Worm (Caenorhabditis elegans) whole organism, L2 larva: ENCODE results near the gene pstk-1.

Source experiments
- C34F6.9 ChIP-seq: fragments of 150-350 bp; optimal IDR thresholded peaks from 2 replicates; lab custom pipeline; 2014; ENCODE audit warnings: missing biosample characterization, missing genetic modification characterization
- F13H6.1 ChIP-seq: sonication (generic microtip); optimal IDR thresholded peaks from 2 replicates; lab custom pipeline; 2016; ENCODE audit warnings: missing genetic modification characterization, missing compliant biosample characterization
- R02D3.7 ChIP-seq: fragments of 150-350 bp; optimal IDR thresholded peaks from 2 replicates; lab custom pipeline; 2014; ENCODE audit warnings: missing biosample characterization, missing genetic modification characterization
- Y55F3AM.14 ChIP-seq: fragments of 200-800 bp; sonication (Bioruptor generic); optimal IDR thresholded peaks from 2 replicates; lab custom pipeline; 2018; ENCODE audit warnings: mild to moderate bottlenecking, missing genetic modification characterization, missing compliant biosample characterization
- ZK546.5 ChIP-seq: sonication (generic microtip); optimal IDR thresholded peaks from 2 replicates; lab custom pipeline; 2017; ENCODE audit warnings: missing biosample characterization, missing genetic modification characterization
- alr-1 ChIP-seq: fragments of 150-350 bp; optimal IDR thresholded peaks from 2 replicates; lab custom pipeline; 2014; ENCODE audit warnings: missing biosample characterization, missing genetic modification characterization
- aly-2 ChIP-seq: fragments of 150-350 bp; optimal IDR thresholded peaks from 2 replicates; lab custom pipeline; 2014; ENCODE audit warnings: missing biosample characterization, missing genetic modification characterization
- ama-1 ChIP-seq: fragments of 150-350 bp; optimal IDR thresholded peaks from 2 replicates; lab custom pipeline; 2018; ENCODE audit warnings: inconsistent platforms
- blmp-1 ChIP-seq: sonication (generic microtip); optimal IDR thresholded peaks from 2 replicates; lab custom pipeline; 2017; ENCODE audit warnings: missing genetic modification characterization, mild to moderate bottlenecking, missing compliant biosample characterization, antibody characterized with exemption, moderate library complexity; ENCODE audit not compliant: insufficient read depth
- ceh-16 ChIP-seq: fragments of 150-350 bp; optimal IDR thresholded peaks from 2 replicates; lab custom pipeline; 2014; ENCODE audit warnings: missing biosample characterization, missing genetic modification characterization
- ceh-82 ChIP-seq: fragments of 150-350 bp; optimal IDR thresholded peaks from 2 replicates; lab custom pipeline; 2014; ENCODE audit warnings: missing biosample characterization, missing genetic modification characterization
- crh-2 ChIP-seq: sonication (generic microtip); optimal IDR thresholded peaks from 2 replicates; lab custom pipeline; 2017; ENCODE audit warnings: missing biosample characterization, missing genetic modification characterization
- dmd-4 ChIP-seq: sonication (generic microtip); optimal IDR thresholded peaks from 2 replicates; lab custom pipeline; 2017; ENCODE audit warnings: missing biosample characterization, missing genetic modification characterization
- egl-27 ChIP-seq: sonication (generic microtip); optimal IDR thresholded peaks from 3 replicates; lab custom pipeline; 2017; ENCODE audit warnings: missing biosample characterization, missing genetic modification reagents, missing genetic modification characterization
- elt-1 ChIP-seq: fragments of 150-350 bp; optimal IDR thresholded peaks from 2 replicates; lab custom pipeline; 2014; ENCODE audit warnings: missing biosample characterization, missing genetic modification characterization
- elt-3 ChIP-seq: sonication (generic microtip); optimal IDR thresholded peaks from 2 replicates; lab custom pipeline; 2017; ENCODE audit warnings: missing biosample characterization, missing genetic modification characterization
- fos-1 ChIP-seq: fragments of 150-350 bp; optimal IDR thresholded peaks from 2 replicates; lab custom pipeline; 2014; ENCODE audit warnings: missing biosample characterization, missing genetic modification characterization
- gmeb-1 ChIP-seq: fragments of 150-350 bp; optimal IDR thresholded peaks from 2 replicates; lab custom pipeline; 2014; ENCODE audit warnings: missing biosample characterization, missing genetic modification characterization
- lin-11 ChIP-seq: fragments of 150-350 bp; sonication (generic microtip); optimal IDR thresholded peaks from 2 replicates; lab custom pipeline; 2014; ENCODE audit warnings: missing biosample characterization, missing genetic modification characterization, inconsistent platforms, mixed read lengths
- lin-13 ChIP-seq: fragments of 150-350 bp; optimal IDR thresholded peaks from 2 replicates; lab custom pipeline; 2014; ENCODE audit warnings: missing biosample characterization, missing genetic modification reagents, missing genetic modification characterization
- lin-39 ChIP-seq: fragments of 150-350 bp; optimal IDR thresholded peaks from 2 replicates; lab custom pipeline; 2014; ENCODE audit warnings: missing biosample characterization, missing genetic modification reagents, missing genetic modification characterization
- lsy-2 ChIP-seq, 2 experiments: fragments of 150-350 bp in 1 of 2; sonication (generic microtip) in 1 of 2; optimal IDR thresholded peaks; 2 replicates each; lab custom pipeline; 2014 to 2017; ENCODE audit warnings: missing biosample characterization in 2 of 2, missing genetic modification characterization in 2 of 2
- mab-5 ChIP-seq: fragments of 150-350 bp; optimal IDR thresholded peaks from 2 replicates; lab custom pipeline; 2014; ENCODE audit warnings: missing biosample characterization, missing genetic modification characterization
- mbf-1 ChIP-seq: sonication (generic microtip); optimal IDR thresholded peaks from 2 replicates; lab custom pipeline; 2017; ENCODE audit warnings: missing biosample characterization, missing genetic modification characterization
- mdl-1 ChIP-seq, 2 experiments: fragments of 150-350 bp in 1 of 2; sonication (generic microtip) in 1 of 2; optimal IDR thresholded peaks; 2 replicates each; lab custom pipeline; 2017; ENCODE audit warnings: missing biosample characterization in 2 of 2, missing genetic modification characterization in 2 of 2
- nhr-10 ChIP-seq: sonication (generic microtip); optimal IDR thresholded peaks from 2 replicates; lab custom pipeline; 2017; ENCODE audit warnings: missing biosample characterization, missing genetic modification characterization
- nhr-11 ChIP-seq: fragments of 150-350 bp; optimal IDR thresholded peaks from 2 replicates; lab custom pipeline; 2014; ENCODE audit warnings: missing biosample characterization, missing genetic modification characterization
- nhr-12 ChIP-seq: fragments of 150-350 bp; optimal IDR thresholded peaks from 2 replicates; lab custom pipeline; 2014; ENCODE audit warnings: missing biosample characterization, missing genetic modification characterization
- nhr-129 ChIP-seq: fragments of 150-350 bp; optimal IDR thresholded peaks from 2 replicates; lab custom pipeline; 2014; ENCODE audit warnings: missing biosample characterization, missing genetic modification characterization
- nhr-21 ChIP-seq: fragments of 150-350 bp; optimal IDR thresholded peaks from 2 replicates; lab custom pipeline; 2014; ENCODE audit warnings: missing biosample characterization, missing genetic modification characterization
- nhr-23 ChIP-seq: fragments of 150-350 bp; optimal IDR thresholded peaks from 2 replicates; lab custom pipeline; 2014; ENCODE audit warnings: missing biosample characterization, missing genetic modification reagents, missing genetic modification characterization
- nhr-237 ChIP-seq: fragments of 150-350 bp; optimal IDR thresholded peaks from 2 replicates; lab custom pipeline; 2014; ENCODE audit warnings: missing biosample characterization, missing genetic modification characterization
- nhr-25 ChIP-seq: fragments of 150-350 bp; sonication (generic microtip); optimal IDR thresholded peaks from 3 replicates; lab custom pipeline; 2014; ENCODE audit warnings: missing biosample characterization, missing genetic modification characterization
- nhr-6 ChIP-seq: fragments of 150-350 bp; optimal IDR thresholded peaks from 2 replicates; lab custom pipeline; 2014; ENCODE audit warnings: missing biosample characterization, missing genetic modification characterization
- nhr-77 ChIP-seq: fragments of 150-350 bp; optimal IDR thresholded peaks from 2 replicates; lab custom pipeline; 2014; ENCODE audit warnings: missing biosample characterization, missing genetic modification characterization
- peb-1 ChIP-seq: fragments of 150-350 bp; optimal IDR thresholded peaks from 2 replicates; lab custom pipeline; 2014; ENCODE audit warnings: missing biosample characterization, missing genetic modification characterization
- sem-4 ChIP-seq: fragments of 150-350 bp; optimal IDR thresholded peaks from 2 replicates; lab custom pipeline; 2014; ENCODE audit warnings: missing biosample characterization, missing genetic modification reagents, missing genetic modification characterization
- skn-1 ChIP-seq: sonication (generic microtip); optimal IDR thresholded peaks from 2 replicates; lab custom pipeline; 2017; ENCODE audit warnings: missing biosample characterization, missing genetic modification characterization
- sma-3 ChIP-seq: sonication (generic microtip); optimal IDR thresholded peaks from 2 replicates; lab custom pipeline; 2016; ENCODE audit warnings: missing genetic modification reagents, missing genetic modification characterization, missing compliant biosample characterization
- sma-9 ChIP-seq, 2 experiments: fragments of 150-350 bp in 1 of 2; sonication (generic microtip) in 1 of 2; optimal IDR thresholded peaks; 2 replicates each; lab custom pipeline; 2014 to 2016; ENCODE audit warnings: missing genetic modification characterization in 2 of 2, mild to moderate bottlenecking in 1 of 2, missing biosample characterization in 1 of 2, missing compliant biosample characterization in 1 of 2, missing genetic modification reagents in 1 of 2, moderate library complexity in 1 of 2
- snpc-4 ChIP-seq: fragments of 150-350 bp; optimal IDR thresholded peaks from 2 replicates; lab custom pipeline; 2014; ENCODE audit warnings: missing biosample characterization, missing genetic modification characterization
- unc-39 ChIP-seq: fragments of 150-350 bp; optimal IDR thresholded peaks from 2 replicates; lab custom pipeline; 2014; ENCODE audit warnings: missing biosample characterization, missing genetic modification characterization
- unc-55 ChIP-seq: fragments of 150-350 bp; sonication (generic microtip); optimal IDR thresholded peaks from 3 replicates; lab custom pipeline; 2014; ENCODE audit warnings: missing biosample characterization, missing genetic modification reagents, missing genetic modification characterization
- unc-62 ChIP-seq: fragments of 150-350 bp; optimal IDR thresholded peaks from 2 replicates; lab custom pipeline; 2014; ENCODE audit warnings: missing biosample characterization, missing genetic modification reagents, missing genetic modification characterization
- zag-1 ChIP-seq: fragments of 150-350 bp; optimal IDR thresholded peaks from 2 replicates; lab custom pipeline; 2014; ENCODE audit warnings: missing biosample characterization, missing genetic modification characterization
- ztf-1 ChIP-seq: fragments of 200-800 bp; sonication (Bioruptor generic); conservative IDR thresholded peaks from 2 replicates; pipeline ENCODE4 v1.3.6; 2022; ENCODE audit warnings: missing genetic modification characterization, missing compliant biosample characterization
- ztf-11 ChIP-seq: sonication (generic microtip); optimal IDR thresholded peaks from 2 replicates; lab custom pipeline; 2017; ENCODE audit warnings: missing biosample characterization, missing genetic modification characterization
- ztf-4 ChIP-seq: fragments of 150-350 bp; optimal IDR thresholded peaks from 2 replicates; lab custom pipeline; 2014; ENCODE audit warnings: missing biosample characterization, missing genetic modification characterization

Gene pstk-1

ce11 chrIII:12428799-12429351, 37.5 kb upstream of the pstk-1 start:
- TF ChIP-seq ztf-1 (GFP tag; lab: Robert Waterston, UW) (no peak), mdl-1 (tag; optimal IDR thresholded peaks at IDR 0.05; lab: Kevin White, UChicago) (no peak), ZK546.5 (tag; lab: Kevin White, UChicago) (no peak), alr-1 (tag; lab: Kevin White, UChicago) (no peak), nhr-21 (no peak), nhr-237 (no peak), mab-5 (no peak), lin-13 (GFP tag; lab: Kevin White, UChicago) (no peak), nhr-23 (tag; lab: Kevin White, UChicago) (no peak), sem-4 (no peak), sma-3 (no peak), snpc-4 (tag; lab: Kevin White, UChicago) (no peak), egl-27 (tag; lab: Kevin White, UChicago) (no peak), mbf-1 (tag; lab: Kevin White, UChicago) (no peak), elt-3 (no peak), ceh-82 (tag; lab: Kevin White, UChicago) (no peak), skn-1 (no peak), lsy-2 (tag; optimal IDR thresholded peaks at IDR 0.05; lab: Kevin White, UChicago) (no peak), nhr-129 (tag; lab: Kevin White, UChicago) (no peak)

ce11 chrIII:12429579-12430084, 36.8 kb upstream of the pstk-1 start, which contains the start of gene snr-6:
Gene snr-6, minus strand, starts transcription at chrIII:12429629.
- no peak for TF ChIP-seq R02D3.7 (tag; lab: Kevin White, UChicago)
- peak; percentile 96 for TF ChIP-seq gmeb-1 (tag; lab: Kevin White, UChicago)
- TF ChIP-seq ztf-1 (GFP tag; lab: Robert Waterston, UW), result no peak
- no peak for TF ChIP-seq nhr-11
- no peak for TF ChIP-seq ztf-11 (tag; lab: Kevin White, UChicago)
- peak; percentile 27 for TF ChIP-seq nhr-21
- TF ChIP-seq Y55F3AM.14, result no peak
- TF ChIP-seq aly-2 (tag; lab: Kevin White, UChicago), result no peak
- TF ChIP-seq ztf-4 (tag; lab: Kevin White, UChicago), result no peak
- peak; percentile 64 for TF ChIP-seq sem-4
- no peak for TF ChIP-seq skn-1
- TF ChIP-seq nhr-12 (tag; lab: Kevin White, UChicago), result no peak
- peak; percentile 95 to 99 for TF ChIP-seq lsy-2 (tag; optimal IDR thresholded peaks at IDR 0.05; lab: Kevin White, UChicago)
- peak; percentile 1 for TF ChIP-seq nhr-6 (tag; lab: Kevin White, UChicago)
- TF ChIP-seq elt-3, result no peak
- TF ChIP-seq ceh-82 (tag; lab: Kevin White, UChicago), result no peak
- peak; percentile 79 for TF ChIP-seq nhr-129 (tag; lab: Kevin White, UChicago)
- TF ChIP-seq sma-9 (GFP tag; optimal IDR thresholded peaks at IDR 0.05; lab: Kevin White, UChicago), result peak; percentile 53
- TF ChIP-seq sma-9 (tag; optimal IDR thresholded peaks at IDR 0.05; lab: Kevin White, UChicago), result no peak
- no peak for TF ChIP-seq elt-1
- no peak for TF ChIP-seq nhr-23 (tag; lab: Kevin White, UChicago)
- no peak for TF ChIP-seq egl-27 (tag; lab: Kevin White, UChicago)
- peak; percentile 11 for TF ChIP-seq zag-1 (tag; lab: Kevin White, UChicago)
- TF ChIP-seq unc-55 (GFP tag; lab: Kevin White, UChicago), result peak; percentile 93
- TF ChIP-seq fos-1, result peak; percentile 14
- TF ChIP-seq nhr-77, result no peak
- TF ChIP-seq F13H6.1, result peak; percentile 38
- TF ChIP-seq ama-1, result no peak
- TF ChIP-seq peb-1 (tag; lab: Kevin White, UChicago), result no peak
- no peak for TF ChIP-seq ceh-16
- TF ChIP-seq lin-13 (GFP tag; lab: Kevin White, UChicago), result peak; percentile 79
- TF ChIP-seq snpc-4 (tag; lab: Kevin White, UChicago), result peak; percentile 29
- peak; percentile 49 for TF ChIP-seq crh-2 (tag; lab: Kevin White, UChicago)
- no peak for TF ChIP-seq mdl-1 (tag; optimal IDR thresholded peaks at IDR 0.05; lab: Kevin White, UChicago)
- TF ChIP-seq sma-3, result peak; percentile 49
- no peak for TF ChIP-seq ZK546.5 (tag; lab: Kevin White, UChicago)
- no peak for TF ChIP-seq dmd-4 (tag; lab: Kevin White, UChicago)
- no peak for TF ChIP-seq unc-62 (GFP tag; lab: Kevin White, UChicago)
- peak; percentile 42 for TF ChIP-seq mab-5
- TF ChIP-seq blmp-1 (tag; lab: Kevin White, UChicago), result peak; percentile 20
- peak; percentile 25 for TF ChIP-seq lin-11 (tag; lab: Kevin White, UChicago)
- peak; percentile 22 for TF ChIP-seq nhr-25 (tag; lab: Kevin White, UChicago)
- TF ChIP-seq nhr-237, result no peak
- TF ChIP-seq unc-39 (tag; lab: Kevin White, UChicago), result no peak
- TF ChIP-seq alr-1 (tag; lab: Kevin White, UChicago), result no peak
- TF ChIP-seq C34F6.9, result peak; percentile 85
- TF ChIP-seq nhr-10, result no peak
- no peak for TF ChIP-seq mbf-1 (tag; lab: Kevin White, UChicago)
- no peak for TF ChIP-seq lin-39 (tag; lab: Kevin White, UChicago)
